Fruit fly (Drosophila melanogaster) whole organism: ENCODE data around the gene Usp39.

Experiments used
- EcR ChIP-seq, 2 experiments: fragments of >200 bp; optimal IDR thresholded peaks; 2 replicates each; lab custom pipeline; 2017; ENCODE audit warnings: missing biosample characterization in 2 of 2, missing genetic modification characterization in 2 of 2, missing genetic modification reagents in 2 of 2
- usp ChIP-seq: fragments of >200 bp; optimal IDR thresholded peaks from 2 replicates; lab custom pipeline; 2017; ENCODE audit warnings: missing biosample characterization, missing genetic modification characterization, mixed read lengths

DNA sequence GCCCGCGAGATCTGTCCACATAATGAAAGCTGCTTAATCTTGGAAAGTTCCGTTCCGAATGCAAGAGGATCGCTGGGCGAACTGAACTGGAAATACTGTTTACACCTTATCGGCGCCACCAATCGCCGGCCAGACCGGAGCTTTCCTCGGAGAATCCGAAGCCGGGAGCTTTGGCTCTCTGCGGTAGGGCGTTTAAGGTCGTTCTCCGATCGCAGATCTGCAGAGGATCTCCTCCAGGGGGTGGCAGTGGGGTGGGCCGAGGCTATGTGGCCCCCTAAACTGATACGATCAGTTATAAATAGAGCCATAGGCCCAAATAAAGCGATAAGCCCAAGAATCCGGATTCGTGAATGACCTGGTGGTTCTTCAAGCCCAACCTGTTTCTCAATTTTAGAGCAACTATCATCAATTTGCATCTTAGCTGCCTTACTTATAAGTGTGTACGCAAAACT lies 621 bp upstream of the Usp39 start, which contains the start of gene CG7322:
- no peak for TF ChIP-seq usp
- no peak for TF ChIP-seq EcR (GFP tag; optimal IDR thresholded peaks at IDR 0.05; lab: Kevin White, UChicago)
